Worm (Caenorhabditis elegans) whole organism, mixed stage, embryonic: ENCODE data around the gene F43C11.1.

Experiments
- M03D4.4 ChIP-seq: sonication (generic microtip); optimal IDR thresholded peaks from 2 replicates; lab custom pipeline; 2017; ENCODE audit warnings: mild to moderate bottlenecking, missing genetic modification characterization, missing compliant biosample characterization
- bed-3 ChIP-seq: fragments of 200-800 bp; sonication (Bioruptor generic); optimal IDR thresholded peaks from 3 replicates; lab custom pipeline; 2018; ENCODE audit warnings: mild to moderate bottlenecking, missing genetic modification characterization, moderate library complexity, missing compliant biosample characterization
- blmp-1 ChIP-seq: fragments of 150-350 bp; optimal IDR thresholded peaks from 2 replicates; lab custom pipeline; 2014; ENCODE audit warnings: missing biosample characterization, missing genetic modification characterization
- ceh-39 ChIP-seq: fragments of 150-350 bp; optimal IDR thresholded peaks from 2 replicates; lab custom pipeline; 2014; ENCODE audit warnings: missing biosample characterization, missing genetic modification characterization
- ceh-83 ChIP-seq: fragments of 200-800 bp; sonication (Bioruptor generic); optimal IDR thresholded peaks from 2 replicates; lab custom pipeline; 2018; ENCODE audit warnings: mild to moderate bottlenecking, missing genetic modification characterization, missing compliant biosample characterization
- ces-1 ChIP-seq: fragments of 150-350 bp; optimal IDR thresholded peaks from 2 replicates; lab custom pipeline; 2014; ENCODE audit warnings: missing biosample characterization, missing genetic modification reagents, missing genetic modification characterization
- cnd-1 ChIP-seq: fragments of 200-800 bp; sonication (Bioruptor generic); optimal IDR thresholded peaks from 2 replicates; lab custom pipeline; 2018; ENCODE audit warnings: mild to moderate bottlenecking, missing genetic modification characterization, missing compliant biosample characterization
- drap-1 ChIP-seq: fragments of 200-800 bp; sonication (Bioruptor generic); optimal IDR thresholded peaks from 3 replicates; lab custom pipeline; 2018; ENCODE audit warnings: mild to moderate bottlenecking, missing genetic modification characterization, missing compliant biosample characterization
- elt-1 ChIP-seq: sonication (generic microtip); optimal IDR thresholded peaks from 2 replicates; lab custom pipeline; 2017; ENCODE audit warnings: missing genetic modification characterization, mild to moderate bottlenecking, missing compliant biosample characterization, antibody characterized with exemption, moderate library complexity, borderline replicate concordance; ENCODE audit not compliant: insufficient read depth
- elt-3 ChIP-seq: fragments of 150-350 bp; optimal IDR thresholded peaks from 2 replicates; lab custom pipeline; 2014; ENCODE audit warnings: missing biosample characterization, missing genetic modification characterization
- flh-1 ChIP-seq: fragments of 200-800 bp; sonication (Bioruptor generic); optimal IDR thresholded peaks from 2 replicates; lab custom pipeline; 2018; ENCODE audit warnings: mild to moderate bottlenecking, missing genetic modification characterization, moderate library complexity, missing compliant biosample characterization
- ham-2 ChIP-seq: fragments of 200-800 bp; sonication (Bioruptor generic); optimal IDR thresholded peaks from 2 replicates; lab custom pipeline; 2018; ENCODE audit warnings: mild to moderate bottlenecking, missing genetic modification characterization, missing compliant biosample characterization
- hlh-1 ChIP-seq: fragments of 150-350 bp; optimal IDR thresholded peaks from 2 replicates; lab custom pipeline; 2014; ENCODE audit warnings: missing biosample characterization, missing genetic modification reagents, missing genetic modification characterization
- lin-13 ChIP-seq: fragments of 150-350 bp; optimal IDR thresholded peaks from 2 replicates; lab custom pipeline; 2014; ENCODE audit warnings: missing biosample characterization, missing genetic modification characterization
- lsy-2 ChIP-seq: fragments of 150-350 bp; optimal IDR thresholded peaks from 2 replicates; lab custom pipeline; 2014; ENCODE audit warnings: missing biosample characterization, missing genetic modification characterization
- mab-5 ChIP-seq: fragments of 150-350 bp; optimal IDR thresholded peaks from 2 replicates; lab custom pipeline; 2014; ENCODE audit warnings: missing biosample characterization, missing genetic modification characterization
- mep-1 ChIP-seq: fragments of 150-350 bp; optimal IDR thresholded peaks from 2 replicates; lab custom pipeline; 2017; ENCODE audit warnings: missing biosample characterization, missing genetic modification reagents, missing genetic modification characterization, inconsistent platforms
- mls-2 ChIP-seq: sonication (generic microtip); optimal IDR thresholded peaks from 2 replicates; lab custom pipeline; 2016; ENCODE audit warnings: mild to moderate bottlenecking, missing genetic modification characterization, moderate library complexity, missing compliant biosample characterization
- nhr-12 ChIP-seq: fragments of 150-350 bp; optimal IDR thresholded peaks from 2 replicates; lab custom pipeline; 2014; ENCODE audit warnings: missing biosample characterization, missing genetic modification characterization
- nhr-2 ChIP-seq: fragments of 150-350 bp; optimal IDR thresholded peaks from 2 replicates; lab custom pipeline; 2014; ENCODE audit warnings: missing biosample characterization, missing genetic modification characterization
- nhr-237 ChIP-seq: fragments of 150-350 bp; optimal IDR thresholded peaks from 2 replicates; lab custom pipeline; 2014; ENCODE audit warnings: missing biosample characterization, missing genetic modification characterization
- nhr-76 ChIP-seq: sonication (generic microtip); optimal IDR thresholded peaks from 2 replicates; lab custom pipeline; 2017; ENCODE audit warnings: missing biosample characterization, missing genetic modification characterization
- pha-4 ChIP-seq: fragments of 150-350 bp; optimal IDR thresholded peaks from 2 replicates; lab custom pipeline; 2018; ENCODE audit warnings: missing biosample characterization, missing genetic modification reagents, missing genetic modification characterization
- sem-2 ChIP-seq: fragments of 200-800 bp; sonication (Bioruptor generic); optimal IDR thresholded peaks from 2 replicates; lab custom pipeline; 2018; ENCODE audit warnings: mild to moderate bottlenecking, missing genetic modification characterization, missing compliant biosample characterization
- sptf-1 ChIP-seq: sonication (generic microtip); optimal IDR thresholded peaks from 2 replicates; lab custom pipeline; 2017; ENCODE audit warnings: mild to moderate bottlenecking, missing genetic modification characterization, moderate library complexity, missing compliant biosample characterization
- unc-120 ChIP-seq: sonication (generic microtip); optimal IDR thresholded peaks from 2 replicates; lab custom pipeline; 2017; ENCODE audit warnings: missing genetic modification characterization, missing compliant biosample characterization; ENCODE audit not compliant: poor library complexity, severe bottlenecking
- unc-62 ChIP-seq: fragments of 150-350 bp; optimal IDR thresholded peaks from 2 replicates; lab custom pipeline; 2014; ENCODE audit warnings: missing biosample characterization, missing genetic modification reagents, missing genetic modification characterization
- zip-8 ChIP-seq: fragments of 150-350 bp; optimal IDR thresholded peaks from 2 replicates; lab custom pipeline; 2014; ENCODE audit warnings: missing biosample characterization, missing genetic modification characterization

The F43C11.1 gene

ce11 chrII:2340974-2341373, 15.9 kb upstream of the F43C11.1 start:
- TF ChIP-seq hlh-1 (tag; lab: Kevin White, UChicago) = peak; percentile 37
- peak; percentile 26 for TF ChIP-seq ces-1 (GFP tag; lab: Kevin White, UChicago)
- TF ChIP-seq mep-1 = no peak

ce11 chrII:2341515-2341914, 15.4 kb upstream of the F43C11.1 start, which contains the start of gene enri-1:
Gene enri-1, minus strand, starts transcription at chrII:2341615.
- no peak for TF ChIP-seq lin-13 (tag; lab: Kevin White, UChicago)
- TF ChIP-seq zip-8 (tag; lab: Kevin White, UChicago) = no peak
- TF ChIP-seq blmp-1 (tag; lab: Kevin White, UChicago) = no peak
- no peak for TF ChIP-seq ceh-83
- no peak for TF ChIP-seq lsy-2
- no peak for TF ChIP-seq elt-1 (tag; lab: Kevin White, UChicago)
- TF ChIP-seq pha-4 = no peak
- TF ChIP-seq unc-120 (tag; lab: Kevin White, UChicago) = no peak
- TF ChIP-seq sem-2 = no peak
- TF ChIP-seq mab-5 = no peak
- no peak for TF ChIP-seq cnd-1 (tag; lab: Kevin White, UChicago)

ce11 chrII:2342004-2342479, 14.9 kb upstream of the F43C11.1 start, which contains the start of gene F43C11.6:
Gene F43C11.6, plus strand, starts transcription at chrII:2342429.
- TF ChIP-seq hlh-1 (tag; lab: Kevin White, UChicago) = peak; percentile 13
- TF ChIP-seq lsy-2 = peak; percentile 20
- TF ChIP-seq ham-2 (GFP tag; lab: Kevin White, UChicago) = no peak
- peak; percentile 41 for TF ChIP-seq lin-13 (tag; lab: Kevin White, UChicago)
- TF ChIP-seq nhr-76 (tag; lab: Kevin White, UChicago) = no peak
- peak; percentile 8 for TF ChIP-seq mep-1
- TF ChIP-seq ceh-39 (tag; lab: Kevin White, UChicago) = peak; percentile 26

ce11 chrII:2346672-2347071, 10.2 kb upstream of the F43C11.1 start, which contains the start of gene F43C11.4:
Gene F43C11.4, plus strand, starts transcription at chrII:2346972.
- TF ChIP-seq nhr-2 (tag; lab: Kevin White, UChicago) (no peak), hlh-1 (tag; lab: Kevin White, UChicago) (no peak), ham-2 (GFP tag; lab: Kevin White, UChicago) (no peak)

ce11 chrII:2352546-2352945, 4.3 kb upstream of the F43C11.1 start, which contains the start of gene F43C11.10:
Gene F43C11.10, minus strand, starts transcription at chrII:2352646.
- TF ChIP-seq mab-5 (no peak), unc-62 (GFP tag; lab: Kevin White, UChicago) (no peak), ces-1 (GFP tag; lab: Kevin White, UChicago) (no peak), pha-4 (no peak), nhr-76 (tag; lab: Kevin White, UChicago) (no peak), sptf-1 (no peak), ceh-39 (tag; lab: Kevin White, UChicago) (no peak), hlh-1 (tag; lab: Kevin White, UChicago) (no peak), drap-1 (GFP tag; lab: Kevin White, UChicago) (no peak), elt-3 (tag; lab: Kevin White, UChicago) (no peak), nhr-2 (tag; lab: Kevin White, UChicago) (no peak), M03D4.4 (tag; lab: Kevin White, UChicago) (no peak), mls-2 (tag; lab: Kevin White, UChicago) (no peak), nhr-237 (no peak), lsy-2 (no peak), sem-2 (no peak), nhr-12 (tag; lab: Kevin White, UChicago) (no peak), lin-13 (tag; lab: Kevin White, UChicago) (no peak)

ce11 chrII:2353012-2353411, 3.9 kb upstream of the F43C11.1 start, which contains the start of gene F43C11.3:
Gene F43C11.3, plus strand, starts transcription at chrII:2353312.
- TF ChIP-seq ceh-39 (tag; lab: Kevin White, UChicago) (no peak), sem-2 (no peak), unc-62 (GFP tag; lab: Kevin White, UChicago) (no peak), bed-3 (GFP tag; lab: Kevin White, UChicago) (no peak), flh-1 (GFP tag; lab: Kevin White, UChicago) (no peak)
